Worm (Caenorhabditis elegans) whole organism, L1 larva: ENCODE data around the gene F26F4.5.

Experiments used
- F16B12.6 ChIP-seq: fragments of 150-350 bp; optimal IDR thresholded peaks from 2 replicates; lab custom pipeline; 2014; ENCODE audit warnings: missing biosample characterization, missing genetic modification characterization
- Y116A8C.19 ChIP-seq: sonication (generic microtip); optimal IDR thresholded peaks from 2 replicates; lab custom pipeline; 2016; ENCODE audit warnings: missing compliant biosample characterization, missing genetic modification characterization, borderline replicate concordance
- aly-2 ChIP-seq: fragments of 150-350 bp; optimal IDR thresholded peaks from 2 replicates; lab custom pipeline; 2014; ENCODE audit warnings: missing biosample characterization, missing genetic modification characterization
- ama-1 ChIP-seq: fragments of 150-350 bp; optimal IDR thresholded peaks from 2 replicates; lab custom pipeline; 2014
- blmp-1 ChIP-seq: fragments of 150-350 bp; optimal IDR thresholded peaks from 2 replicates; lab custom pipeline; 2014; ENCODE audit warnings: missing biosample characterization, missing genetic modification characterization
- ceh-63 ChIP-seq: fragments of 200-800 bp; sonication (Bioruptor generic); optimal IDR thresholded peaks from 2 replicates; lab custom pipeline; 2018; ENCODE audit warnings: mild to moderate bottlenecking, missing genetic modification characterization, missing compliant biosample characterization
- ceh-8 ChIP-seq: fragments of 200-800 bp; sonication (Bioruptor generic); optimal IDR thresholded peaks from 2 replicates; lab custom pipeline; 2018; ENCODE audit warnings: mild to moderate bottlenecking, missing genetic modification characterization, moderate library complexity, missing compliant biosample characterization
- ceh-82 ChIP-seq, 3 experiments: fragments of 150-350 bp in 1 of 3; sonication (generic microtip) in 2 of 3; optimal IDR thresholded peaks; 2 replicates each; lab custom pipeline; 2014 to 2017; ENCODE audit warnings: missing biosample characterization in 3 of 3, missing genetic modification characterization in 3 of 3
- efl-1 ChIP-seq, 4 experiments: fragments of 150-350 bp; optimal IDR thresholded peaks in 3 of 4; peaks in 1 of 4; 1 replicate in 1 of 4; 2 replicates in 3 of 4; lab custom pipeline; 2014; ENCODE audit warnings: missing biosample characterization in 2 of 4, missing genetic modification characterization in 2 of 4, missing genetic modification reagents in 2 of 4
- egl-13 ChIP-seq: sonication (generic microtip); optimal IDR thresholded peaks from 2 replicates; lab custom pipeline; 2016; ENCODE audit warnings: missing genotype, missing genetic modification reagents, missing genetic modification characterization, missing compliant biosample characterization
- elt-2 ChIP-seq: sonication (generic microtip); optimal IDR thresholded peaks from 2 replicates; lab custom pipeline; 2016; ENCODE audit warnings: missing genetic modification characterization, mild to moderate bottlenecking, inconsistent platforms, missing compliant biosample characterization, missing genetic modification reagents
- elt-3 ChIP-seq, 6 experiments: fragments of 150-350 bp in 1 of 6; sonication (generic microtip); optimal IDR thresholded peaks; 2 replicates each; lab custom pipeline; 2017 to 2018; ENCODE audit warnings: missing biosample characterization in 6 of 6, missing genetic modification characterization in 6 of 6, inconsistent platforms in 1 of 6
- fkh-8 ChIP-seq: sonication (generic microtip); optimal IDR thresholded peaks from 2 replicates; lab custom pipeline; 2016; ENCODE audit warnings: mild to moderate bottlenecking, missing genetic modification characterization, missing compliant biosample characterization
- grh-1 ChIP-seq: fragments of 200-800 bp; sonication (Bioruptor generic); IDR thresholded peaks from 2 replicates; pipeline ENCODE4 v1.3.6; 2022; ENCODE audit warnings: missing genetic modification reagents, missing genetic modification characterization, missing compliant biosample characterization
- jun-1 ChIP-seq: fragments of 150-350 bp; optimal IDR thresholded peaks from 2 replicates; lab custom pipeline; 2014; ENCODE audit warnings: missing biosample characterization, missing genetic modification reagents, missing genetic modification characterization
- lin-35 ChIP-seq, 2 experiments: fragments of 150-350 bp; optimal IDR thresholded peaks; 2 replicates each; lab custom pipeline; 2014; ENCODE audit warnings: missing biosample characterization in 2 of 2, missing genetic modification characterization in 2 of 2, missing genetic modification reagents in 2 of 2
- lin-39 ChIP-seq: fragments of 150-350 bp; optimal IDR thresholded peaks from 2 replicates; lab custom pipeline; 2014; ENCODE audit warnings: missing biosample characterization, missing genetic modification reagents, missing genetic modification characterization
- lsy-2 ChIP-seq, 2 experiments: fragments of 150-350 bp; optimal IDR thresholded peaks; 2 replicates each; lab custom pipeline; 2014; ENCODE audit warnings: missing biosample characterization in 2 of 2, missing genetic modification characterization in 2 of 2
- mef-2 ChIP-seq: fragments of 150-350 bp; optimal IDR thresholded peaks from 2 replicates; lab custom pipeline; 2014; ENCODE audit warnings: missing biosample characterization, missing genetic modification characterization
- mep-1 ChIP-seq: fragments of 150-350 bp; optimal IDR thresholded peaks from 2 replicates; lab custom pipeline; 2014; ENCODE audit warnings: missing biosample characterization, missing genetic modification characterization
- nhr-11 ChIP-seq: fragments of 150-350 bp; optimal IDR thresholded peaks from 2 replicates; lab custom pipeline; 2014; ENCODE audit warnings: missing biosample characterization, missing genetic modification characterization
- nhr-20 ChIP-seq: sonication (generic microtip); optimal IDR thresholded peaks from 2 replicates; lab custom pipeline; 2016; ENCODE audit warnings: mild to moderate bottlenecking, missing genetic modification characterization, missing compliant biosample characterization
- nhr-237 ChIP-seq: fragments of 150-350 bp; optimal IDR thresholded peaks from 2 replicates; lab custom pipeline; 2014; ENCODE audit warnings: missing biosample characterization, missing genetic modification characterization
- nhr-47 ChIP-seq: sonication (generic microtip); optimal IDR thresholded peaks from 2 replicates; lab custom pipeline; 2016; ENCODE audit warnings: mild to moderate bottlenecking, missing genetic modification characterization, moderate library complexity, missing compliant biosample characterization
- nhr-77 ChIP-seq: fragments of 150-350 bp; optimal IDR thresholded peaks from 2 replicates; lab custom pipeline; 2014; ENCODE audit warnings: missing biosample characterization, missing genetic modification characterization
- nhr-84 ChIP-seq: sonication (generic microtip); optimal IDR thresholded peaks from 2 replicates; lab custom pipeline; 2017; ENCODE audit warnings: missing biosample characterization, missing genetic modification characterization
- nhr-85 ChIP-seq: sonication (generic microtip); peaks from one replicate; lab custom pipeline; 2016; ENCODE audit warnings: missing genetic modification characterization, inconsistent platforms, missing compliant biosample characterization
- nhr-90 ChIP-seq: sonication (generic microtip); optimal IDR thresholded peaks from 2 replicates; lab custom pipeline; 2016; ENCODE audit warnings: mild to moderate bottlenecking, missing genetic modification characterization, missing compliant biosample characterization; ENCODE audit not compliant: poor library complexity
- pax-3 ChIP-seq: fragments of 200-800 bp; sonication (Bioruptor generic); optimal IDR thresholded peaks from 2 replicates; lab custom pipeline; 2018; ENCODE audit warnings: mild to moderate bottlenecking, missing genetic modification characterization, moderate library complexity, missing compliant biosample characterization
- swsn-7 ChIP-seq: sonication (generic microtip); optimal IDR thresholded peaks from 2 replicates; lab custom pipeline; 2016; ENCODE audit warnings: missing genetic modification characterization, missing compliant biosample characterization
- unc-30 ChIP-seq: sonication (generic microtip); optimal IDR thresholded peaks from 2 replicates; lab custom pipeline; 2017; ENCODE audit warnings: missing biosample characterization, missing genetic modification characterization
- unc-62 ChIP-seq: fragments of 150-350 bp; optimal IDR thresholded peaks from 2 replicates; lab custom pipeline; 2014; ENCODE audit warnings: missing biosample characterization, missing genetic modification reagents, missing genetic modification characterization
- unc-86 ChIP-seq: sonication (generic microtip); optimal IDR thresholded peaks from 2 replicates; lab custom pipeline; 2016; ENCODE audit warnings: missing genetic modification characterization, missing compliant biosample characterization
- vab-15 ChIP-seq: sonication (generic microtip); optimal IDR thresholded peaks from 2 replicates; lab custom pipeline; 2017; ENCODE audit warnings: missing genotype, mild to moderate bottlenecking, missing genetic modification characterization, missing compliant biosample characterization
- zag-1 ChIP-seq: fragments of 150-350 bp; optimal IDR thresholded peaks from 2 replicates; lab custom pipeline; 2014; ENCODE audit warnings: missing biosample characterization, missing genetic modification characterization
- ztf-11 ChIP-seq, 2 experiments: sonication (generic microtip); optimal IDR thresholded peaks; 2 replicates each; lab custom pipeline; 2016 to 2017; ENCODE audit warnings: missing genetic modification characterization in 2 of 2, missing biosample characterization in 1 of 2, missing compliant biosample characterization in 1 of 2

Gene F26F4.5

DNA sequence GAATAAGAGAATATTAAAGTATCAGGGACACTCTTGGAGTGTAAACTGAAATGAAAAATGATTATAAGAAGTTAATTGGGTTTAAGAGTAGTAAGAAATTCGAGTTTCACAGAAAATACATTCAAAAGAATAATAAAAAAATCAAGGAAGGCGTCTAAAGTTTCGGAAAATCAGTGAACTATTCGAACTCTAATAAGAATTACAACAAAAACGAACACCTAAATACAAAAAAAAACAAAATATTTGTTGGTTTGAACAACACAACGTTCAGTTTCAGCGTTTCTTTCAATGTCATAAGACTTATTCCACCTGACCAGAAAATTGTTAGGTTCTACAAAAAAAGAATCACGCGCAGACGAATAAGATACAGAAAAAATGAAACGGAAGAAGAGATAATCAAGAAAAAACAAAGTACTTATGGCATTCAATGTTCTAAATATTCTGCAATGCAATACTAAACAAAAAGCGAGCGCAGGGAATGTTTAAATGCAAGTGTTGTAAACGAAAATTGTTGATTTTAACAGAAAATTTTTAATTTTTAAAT is 8.1 kb upstream of the F26F4.5 start, which contains the start of gene nhl-2:
nhl-2 (minus strand) TSS at position 51 of the 544 bp plus-strand sequence.
- TF ChIP-seq pax-3 (tag; lab: Kevin White, UChicago), result no peak
- TF ChIP-seq nhr-85 (tag; lab: Kevin White, UChicago), result peak; percentile 41
- TF ChIP-seq efl-1 (optimal IDR thresholded peaks at IDR 0.05; lab: Kevin White, UChicago), result no peak
- peak in 1 of 2 experiments; percentile 84 for TF ChIP-seq efl-1 (GFP tag; optimal IDR thresholded peaks at IDR 0.05 in 1 of 2; lab: Kevin White, UChicago)
- TF ChIP-seq lin-35 (GFP tag; optimal IDR thresholded peaks at IDR 0.05; lab: Kevin White, UChicago), result peak in 1 of 2 experiments; percentile 5
- no peak for TF ChIP-seq nhr-47 (tag; lab: Kevin White, UChicago)
- no peak for TF ChIP-seq vab-15 (tag; lab: Kevin White, UChicago)
- TF ChIP-seq nhr-84 (tag; lab: Kevin White, UChicago), result no peak

DNA sequence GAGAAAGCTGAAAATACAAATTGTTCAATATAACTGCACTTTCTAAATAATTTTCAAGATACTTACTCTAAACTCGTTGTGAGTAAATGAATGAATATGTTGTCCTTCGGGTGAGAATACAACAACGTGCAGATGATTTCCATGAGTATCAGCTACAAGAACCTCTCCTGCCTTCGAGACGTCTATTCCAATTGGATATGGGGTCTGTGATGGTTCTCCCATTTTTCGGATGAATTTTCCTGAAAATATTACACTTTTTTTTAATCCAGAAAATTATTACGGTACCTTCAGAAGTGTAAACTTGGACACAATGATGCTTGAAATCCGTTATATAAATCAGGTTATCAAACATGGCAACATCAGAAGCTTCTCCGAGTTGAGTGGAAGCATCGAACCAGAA is 4.3 kb upstream of the F26F4.5 start:
- TF ChIP-seq nhr-77 (tag; lab: Kevin White, UChicago) (no peak), zag-1 (tag; lab: Kevin White, UChicago) (no peak), nhr-20 (no peak), unc-62 (GFP tag; lab: Kevin White, UChicago) (no peak), ceh-63 (no peak), lin-39 (tag; lab: Kevin White, UChicago) (no peak), swsn-7 (tag; lab: Kevin White, UChicago) (no peak), aly-2 (tag; lab: Kevin White, UChicago) (peak; percentile 33), efl-1 (optimal IDR thresholded peaks at IDR 0.05; lab: Kevin White, UChicago) (no peak), efl-1 (GFP tag; optimal IDR thresholded peaks at IDR 0.05 in 1 of 2; lab: Kevin White, UChicago) (peak in 1 of 2 experiments; percentile 83), Y116A8C.19 (tag; lab: Kevin White, UChicago) (no peak), mep-1 (no peak), lsy-2 (tag; optimal IDR thresholded peaks at IDR 0.05; lab: Kevin White, UChicago) (no peak)

DNA sequence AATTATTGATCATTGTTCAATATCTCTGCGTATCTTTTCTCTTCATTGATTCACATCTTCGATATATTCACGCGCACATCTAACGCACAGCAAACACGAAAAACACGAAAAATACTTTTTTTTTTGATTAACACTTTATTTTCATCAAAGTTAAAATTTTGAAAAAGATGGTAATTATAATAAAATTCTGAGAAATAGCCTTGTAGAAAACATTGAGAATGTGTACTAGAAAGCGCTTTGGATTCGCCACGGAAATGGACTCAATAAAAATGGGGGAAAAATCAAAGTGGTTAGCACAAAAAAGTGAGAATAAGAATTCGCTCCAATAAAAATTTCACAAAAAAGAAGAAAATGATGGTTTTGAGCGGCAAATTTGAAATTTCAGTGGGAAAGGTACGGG is 2.5 kb upstream of the F26F4.5 start, which contains the start of gene F26F4.6:
F26F4.6 (minus strand) TSS at position 101 of the 400 bp plus-strand sequence.
- TF ChIP-seq ceh-82 (tag; optimal IDR thresholded peaks at IDR 0.05; lab: Kevin White, UChicago), result no peak
- no peak for TF ChIP-seq grh-1 (GFP tag; lab: Robert Waterston, UW)
- no peak for TF ChIP-seq zag-1 (tag; lab: Kevin White, UChicago)
- TF ChIP-seq egl-13, result no peak
- no peak for TF ChIP-seq nhr-84 (tag; lab: Kevin White, UChicago)
- TF ChIP-seq unc-30 (tag; lab: Kevin White, UChicago), result no peak
- peak; percentile 18 for TF ChIP-seq aly-2 (tag; lab: Kevin White, UChicago)
- no peak for TF ChIP-seq fkh-8
- TF ChIP-seq jun-1 (tag; lab: Kevin White, UChicago), result no peak
- no peak for TF ChIP-seq mef-2 (tag; lab: Kevin White, UChicago)
- no peak for TF ChIP-seq ztf-11 (tag; optimal IDR thresholded peaks at IDR 0.05; lab: Kevin White, UChicago)
- no peak for TF ChIP-seq unc-86 (tag; lab: Kevin White, UChicago)
- TF ChIP-seq blmp-1 (tag; lab: Kevin White, UChicago), result no peak
- TF ChIP-seq F16B12.6 (tag; lab: Kevin White, UChicago), result no peak
- TF ChIP-seq nhr-237 (tag; lab: Kevin White, UChicago), result no peak
- TF ChIP-seq lin-35 (GFP tag; optimal IDR thresholded peaks at IDR 0.05; lab: Kevin White, UChicago), result peak in 1 of 2 experiments; percentile 15

DNA sequence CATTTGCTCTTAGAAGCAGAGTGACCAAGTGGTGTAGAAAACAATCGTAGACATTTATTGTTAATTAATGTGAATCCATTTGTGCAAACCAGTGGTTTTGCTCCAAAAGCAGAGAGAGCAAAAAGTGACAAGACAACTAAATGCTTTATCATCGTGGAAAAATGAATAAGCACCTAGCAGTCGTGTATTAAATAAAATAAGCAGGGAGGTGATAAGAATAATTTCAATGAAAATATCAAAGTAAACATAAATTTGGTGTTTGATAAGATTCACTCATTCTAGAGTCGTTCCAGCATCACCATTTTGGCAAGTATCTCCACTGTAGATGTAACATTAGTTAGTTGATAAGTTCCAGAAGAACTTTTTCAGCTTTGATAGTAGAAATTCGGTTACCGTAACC is 3.8 kb downstream of the F26F4.5 start, which contains the start of gene clec-6:
clec-6 (minus strand) TSS at position 154 of the 400 bp plus-strand sequence.
- no peak for TF ChIP-seq nhr-47 (tag; lab: Kevin White, UChicago)
- no peak for TF ChIP-seq nhr-90
- TF ChIP-seq lin-39 (tag; lab: Kevin White, UChicago), result no peak
- TF ChIP-seq nhr-11, result no peak
- peak; percentile 51 for TF ChIP-seq elt-2 (tag; lab: Kevin White, UChicago)
- no peak for TF ChIP-seq elt-3 (tag; optimal IDR thresholded peaks at IDR 0.05; lab: Kevin White, UChicago)
- no peak for TF ChIP-seq ama-1 (lab: Kevin White, UChicago)
- no peak for TF ChIP-seq ceh-8 (GFP tag; lab: Kevin White, UChicago)
